Worm (Caenorhabditis elegans): ENCODE data around the gene ceh-84.
"Not testable (repeated sequence)": the region's sequence is repeated elsewhere in the genome, so short reads cannot be mapped to it uniquely, and the experiment has no call there.

ceh-84 gene

DNA sequence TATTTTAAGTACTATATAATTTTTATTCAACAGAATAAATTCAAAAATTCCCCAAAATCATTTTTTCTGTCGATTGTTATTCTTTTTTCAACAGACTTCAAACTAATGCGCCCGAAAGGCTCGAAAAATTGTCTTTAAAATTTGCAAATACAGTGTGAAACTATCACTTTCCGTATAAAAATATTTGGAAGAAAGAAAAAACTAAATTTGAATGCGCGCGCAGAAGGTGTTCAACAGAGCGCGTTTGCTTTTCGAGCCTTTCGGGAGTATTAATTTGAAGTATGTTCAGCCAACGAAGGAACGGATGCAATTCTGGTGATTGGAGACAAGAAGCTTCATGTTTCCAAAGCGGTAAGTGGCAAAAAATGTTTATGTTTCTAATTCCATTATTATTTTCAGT lies 31.7 kb upstream of the ceh-84 start, which contains the start of gene btb-4:
Gene btb-4 (plus strand): TSS at position 35 of the 400 bp plus-strand sequence.
- TF ChIP-seq sptf-1, mep-1, cnd-1 (tag; optimal IDR thresholded peaks at IDR 0.05): not testable (repeated sequence)

DNA sequence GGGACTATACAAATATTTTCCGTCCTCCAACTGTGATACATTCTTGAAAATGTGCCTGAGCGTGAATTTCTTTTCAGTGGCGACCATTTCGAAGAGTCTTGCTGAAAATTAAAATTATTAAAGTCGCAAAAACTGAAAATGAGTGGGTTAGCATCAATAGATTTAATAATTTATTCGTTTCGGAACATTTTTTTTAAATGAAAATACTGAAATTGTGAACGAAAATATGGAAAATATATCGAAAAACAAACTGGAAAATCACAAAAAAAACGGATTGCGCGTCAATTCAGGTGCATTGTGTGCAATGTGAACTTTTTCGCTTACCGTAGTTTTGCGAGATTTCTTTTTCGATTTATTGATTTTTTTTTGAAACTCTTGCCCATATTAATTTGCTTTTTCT lies 31.2 kb upstream of the ceh-84 start, which contains the start of gene bath-5:
Gene bath-5 (minus strand): TSS at position 101 of the 400 bp plus-strand sequence.
- TF ChIP-seq nhr-237 (tag; optimal IDR thresholded peaks at IDR 0.05) (no peak), drap-1 (GFP tag; optimal IDR thresholded peaks at IDR 0.05) (no peak), lin-13 (tag; optimal IDR thresholded peaks at IDR 0.05) (no peak), ceh-39 (tag; optimal IDR thresholded peaks at IDR 0.05) (no peak), mls-2 (tag; optimal IDR thresholded peaks at IDR 0.05) (no peak), mep-1 (tag; optimal IDR thresholded peaks at IDR 0.05) (no peak), unc-39 (tag; optimal IDR thresholded peaks at IDR 0.05) (no peak), M03D4.4 (tag; optimal IDR thresholded peaks at IDR 0.05) (no peak), nhr-12 (tag; optimal IDR thresholded peaks at IDR 0.05) (no peak)

DNA sequence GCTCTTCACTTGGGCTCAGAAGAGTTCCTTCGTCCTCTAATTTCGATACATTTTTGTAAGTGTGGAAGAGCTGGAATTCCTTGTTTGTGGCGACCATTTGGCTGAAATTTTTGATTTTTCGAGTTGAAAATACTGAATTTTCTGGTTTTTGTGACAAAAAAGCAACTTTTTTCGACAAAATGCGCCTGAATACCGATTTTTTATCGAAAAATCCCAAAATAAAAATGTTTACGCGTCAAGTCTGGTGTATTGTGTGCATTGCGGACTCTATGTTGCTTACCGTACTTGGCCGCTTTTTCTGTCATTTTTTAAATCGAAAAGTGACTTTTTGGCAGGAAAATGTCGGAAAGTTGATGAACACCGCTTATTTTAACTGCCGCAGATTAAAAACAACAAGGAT lies 29.7 kb upstream of the ceh-84 start, which contains the start of gene bath-3:
Gene bath-3 (minus strand): TSS at position 101 of the 400 bp plus-strand sequence.
- TF ChIP-seq sem-2 (GFP tag; optimal IDR thresholded peaks at IDR 0.05) (no peak), ceh-39 (tag; optimal IDR thresholded peaks at IDR 0.05) (no peak), bed-3 (GFP tag; optimal IDR thresholded peaks at IDR 0.05) (no peak), lsy-2 (tag; optimal IDR thresholded peaks at IDR 0.05) (no peak), unc-120 (tag; optimal IDR thresholded peaks at IDR 0.05; ENCODE audit: poor library complexity, severe bottlenecking) (no peak), ztf-11 (tag; optimal IDR thresholded peaks at IDR 0.05) (no peak), drap-1 (GFP tag; optimal IDR thresholded peaks at IDR 0.05) (no peak), nhr-2 (tag; optimal IDR thresholded peaks at IDR 0.05) (no peak), nhr-237 (tag; optimal IDR thresholded peaks at IDR 0.05) (no peak), unc-62 (GFP tag; optimal IDR thresholded peaks at IDR 0.05) (no peak), mab-5 (tag; optimal IDR thresholded peaks at IDR 0.05) (no peak), ham-2 (GFP tag; optimal IDR thresholded peaks at IDR 0.05) (no peak), lin-13 (tag; optimal IDR thresholded peaks at IDR 0.05) (no peak), flh-1 (GFP tag; optimal IDR thresholded peaks at IDR 0.05) (no peak), M03D4.4 (tag; optimal IDR thresholded peaks at IDR 0.05) (no peak)

DNA sequence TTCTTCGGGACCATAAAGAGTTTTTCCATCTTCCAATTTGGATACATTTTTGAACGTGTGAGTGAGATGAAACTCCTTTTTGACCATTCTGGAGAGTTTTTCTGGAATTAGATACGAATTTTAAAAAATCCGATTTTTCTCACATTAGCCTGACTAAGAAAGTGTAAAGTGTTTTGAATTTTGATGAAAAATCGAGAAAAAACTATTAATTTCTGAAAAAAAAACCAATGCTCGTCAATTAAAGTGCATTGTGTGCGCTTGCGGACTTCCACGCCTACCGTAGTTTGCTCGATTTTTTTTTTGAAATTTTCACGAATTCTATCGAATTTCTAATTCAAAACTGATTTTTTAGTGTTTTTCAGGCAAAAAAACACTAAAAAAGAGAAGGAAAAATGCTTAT lies 28.1 kb upstream of the ceh-84 start, which contains the start of gene bath-1:
Gene bath-1 (minus strand): TSS at position 101 of the 400 bp plus-strand sequence.
- no peak for TF ChIP-seq sptf-1 (tag; optimal IDR thresholded peaks at IDR 0.05)
- no peak for TF ChIP-seq pha-4 (tag; optimal IDR thresholded peaks at IDR 0.05)
- TF ChIP-seq nhr-28 (tag; optimal IDR thresholded peaks at IDR 0.05): no peak
- TF ChIP-seq nhr-12 (tag; optimal IDR thresholded peaks at IDR 0.05): no peak
- no peak for TF ChIP-seq sem-2 (GFP tag; optimal IDR thresholded peaks at IDR 0.05)
- no peak for TF ChIP-seq lsy-2 (tag; optimal IDR thresholded peaks at IDR 0.05)
- TF ChIP-seq zip-8 (tag; optimal IDR thresholded peaks at IDR 0.05): no peak
- no peak for TF ChIP-seq hlh-1 (tag; optimal IDR thresholded peaks at IDR 0.05)
- no peak for TF ChIP-seq blmp-1 (tag; optimal IDR thresholded peaks at IDR 0.05)
- no peak for TF ChIP-seq ces-1 (GFP tag; optimal IDR thresholded peaks at IDR 0.05)
- no peak for TF ChIP-seq flh-1 (GFP tag; optimal IDR thresholded peaks at IDR 0.05)
- no peak for TF ChIP-seq nhr-237 (tag; optimal IDR thresholded peaks at IDR 0.05)
- TF ChIP-seq ham-2 (GFP tag; optimal IDR thresholded peaks at IDR 0.05): no peak
- TF ChIP-seq tbx-8 (GFP tag; optimal IDR thresholded peaks at IDR 0.05): no peak
- TF ChIP-seq elt-1 (tag; optimal IDR thresholded peaks at IDR 0.05; ENCODE audit: borderline replicate concordance, insufficient read depth): no peak
- TF ChIP-seq elt-3 (tag; optimal IDR thresholded peaks at IDR 0.05): no peak
- TF ChIP-seq M03D4.4 (tag; optimal IDR thresholded peaks at IDR 0.05): no peak
- no peak for TF ChIP-seq ceh-83 (GFP tag; optimal IDR thresholded peaks at IDR 0.05)
- TF ChIP-seq mep-1 (tag; optimal IDR thresholded peaks at IDR 0.05): no peak

DNA sequence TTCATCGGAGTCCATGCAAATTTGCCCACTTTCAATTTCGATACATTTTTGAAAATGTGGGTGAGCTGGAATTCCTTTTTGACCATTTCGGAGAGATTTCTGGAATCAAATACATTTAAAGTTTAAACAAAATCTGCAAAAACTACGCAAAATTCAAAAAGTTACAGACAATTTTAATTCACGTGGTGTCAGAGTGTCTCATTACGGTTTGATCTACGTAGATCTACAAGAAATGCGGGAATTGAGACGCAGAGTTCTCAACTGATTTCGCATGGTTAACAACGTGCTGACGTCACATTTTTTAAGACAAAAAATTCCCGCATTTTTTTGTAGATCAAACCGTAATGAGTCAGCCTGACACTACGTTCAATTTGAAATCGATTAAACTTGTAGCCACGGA lies 25.9 kb upstream of the ceh-84 start, which contains the start of gene bath-21:
Gene bath-21 (minus strand): TSS at position 101 of the 400 bp plus-strand sequence.
- TF ChIP-seq unc-39 (tag; optimal IDR thresholded peaks at IDR 0.05): no peak
- TF ChIP-seq cnd-1 (tag; optimal IDR thresholded peaks at IDR 0.05): no peak
- no peak for TF ChIP-seq bed-3 (GFP tag; optimal IDR thresholded peaks at IDR 0.05)
- TF ChIP-seq blmp-1 (tag; optimal IDR thresholded peaks at IDR 0.05): no peak
- TF ChIP-seq ces-1 (GFP tag; optimal IDR thresholded peaks at IDR 0.05): no peak
- TF ChIP-seq elt-3 (tag; optimal IDR thresholded peaks at IDR 0.05): no peak
- TF ChIP-seq lin-32 (GFP tag; optimal IDR thresholded peaks at IDR 0.05): no peak
- TF ChIP-seq elt-1 (tag; optimal IDR thresholded peaks at IDR 0.05; ENCODE audit: borderline replicate concordance, insufficient read depth): no peak
- no peak for TF ChIP-seq lin-13 (tag; optimal IDR thresholded peaks at IDR 0.05)
- no peak for TF ChIP-seq flh-1 (GFP tag; optimal IDR thresholded peaks at IDR 0.05)
- no peak for TF ChIP-seq sem-2 (GFP tag; optimal IDR thresholded peaks at IDR 0.05)
- no peak for TF ChIP-seq nhr-76 (tag; optimal IDR thresholded peaks at IDR 0.05)
- no peak for TF ChIP-seq lsy-2 (tag; optimal IDR thresholded peaks at IDR 0.05)
- no peak for TF ChIP-seq ztf-11 (tag; optimal IDR thresholded peaks at IDR 0.05)
- TF ChIP-seq mep-1 (tag; optimal IDR thresholded peaks at IDR 0.05): no peak
- no peak for TF ChIP-seq ceh-39 (tag; optimal IDR thresholded peaks at IDR 0.05)
- no peak for TF ChIP-seq drap-1 (GFP tag; optimal IDR thresholded peaks at IDR 0.05)
- no peak for TF ChIP-seq zip-8 (tag; optimal IDR thresholded peaks at IDR 0.05)
- TF ChIP-seq nhr-12 (tag; optimal IDR thresholded peaks at IDR 0.05): no peak

Data from whole organism, mixed stage, embryonic.